Fruit fly (Drosophila melanogaster): ENCODE measurements around the gene Task6.

The Task6 gene

DNA sequence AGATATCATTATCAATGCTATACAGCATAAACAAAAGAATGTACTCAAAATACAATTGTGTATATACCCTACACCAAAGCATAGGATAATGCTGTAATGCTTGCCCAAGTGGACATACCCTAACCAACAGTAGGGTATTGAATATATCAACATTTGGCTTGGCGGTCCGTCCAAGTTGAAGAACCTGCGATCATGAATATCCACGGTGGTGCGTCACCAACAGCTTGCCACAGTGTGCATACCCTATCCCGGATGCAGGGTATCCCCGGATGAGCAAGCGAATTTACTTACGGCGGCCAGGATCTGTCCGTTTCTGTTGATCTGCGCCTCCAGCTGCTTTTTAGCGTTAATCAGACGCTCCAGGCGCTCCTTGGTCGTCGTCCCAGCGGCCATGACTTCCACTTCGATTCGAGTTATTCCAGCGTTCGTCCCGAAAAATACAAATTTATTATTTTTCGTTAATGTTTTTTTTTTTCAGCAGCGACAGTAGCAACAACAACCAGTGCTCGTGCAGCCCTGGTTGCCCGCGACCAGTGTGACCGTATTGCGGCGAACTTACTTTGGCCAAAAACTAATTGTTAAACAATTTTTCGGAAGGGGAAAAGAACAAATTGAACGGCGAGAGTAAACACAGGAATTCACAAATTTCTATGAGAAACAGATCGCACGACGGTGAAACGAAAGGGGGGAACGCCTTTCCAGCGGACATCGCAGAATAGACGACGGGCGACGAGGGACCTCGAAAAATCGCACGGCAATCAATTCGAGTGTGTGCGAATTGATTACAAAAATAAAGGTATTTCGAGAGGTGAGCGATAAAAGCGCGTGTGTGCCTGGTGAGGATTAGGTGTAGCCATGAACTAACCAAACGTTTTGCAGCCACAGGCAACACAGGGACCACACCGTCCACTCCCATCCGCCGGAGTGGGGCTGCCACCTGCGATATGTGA lies 2.1 kb upstream of the Task6 start, which contains the start of the genes Lkb1 and CG9588 (continued):
- peak; percentile 48; the same call in 1 of the 2 replicates for TF ChIP-seq al (GFP tag; IDR thresholded peaks at IDR 0.05)
- TF ChIP-seq Oaz (GFP tag; IDR thresholded peaks at IDR 0.05) = peak; percentile 56
- peak; percentile 81 for TF ChIP-seq CG32532 (GFP tag; IDR thresholded peaks at IDR 0.05)
- TF ChIP-seq CG11085 (GFP tag; IDR thresholded peaks at IDR 0.05) = peak; percentile 69
- peak; percentile 45; the same call in 1 of the 2 replicates for TF ChIP-seq CG13287 (GFP tag; IDR thresholded peaks at IDR 0.05; ENCODE audit: partially characterized antibody)
- TF ChIP-seq Dbx (GFP tag; IDR thresholded peaks at IDR 0.05) = peak; percentile 74
- peak; percentile 39 for TF ChIP-seq CG7839 (tag; optimal IDR thresholded peaks at IDR 0.05)
- 0 out of 3 replicates have a peak, but pooled peaks have one; percentile 47 for TF ChIP-seq C15 (GFP tag; IDR thresholded peaks at IDR 0.05)
- TF ChIP-seq croc (GFP tag; conservative IDR thresholded peaks at IDR 0.05) = no peak; the same call in 2 of the 3 replicates
- peak; percentile 34 for TF ChIP-seq NK7.1 (GFP tag; optimal IDR thresholded peaks at IDR 0.05)
- TF ChIP-seq Rfx (GFP tag; IDR thresholded peaks at IDR 0.05) = peak; percentile 85
- no peak for TF ChIP-seq CG12769 (tag; optimal IDR thresholded peaks at IDR 0.05)
- TF ChIP-seq toy (GFP tag; IDR thresholded peaks at IDR 0.05) = peak; percentile 52; the same call in 1 of the 2 replicates
- peak; percentile 98 for TF ChIP-seq CG4617 (GFP tag; optimal IDR thresholded peaks at IDR 0.05; ENCODE audit: borderline replicate concordance)
- TF ChIP-seq MESR4 (GFP tag; optimal IDR thresholded peaks at IDR 0.05) = peak; percentile 85
- TF ChIP-seq org-1 (GFP tag; optimal IDR thresholded peaks at IDR 0.05) = no peak
- TF ChIP-seq CG1602 (GFP tag; optimal IDR thresholded peaks at IDR 0.05) = peak; percentile 27
- TF ChIP-seq CG12219 (GFP tag; optimal IDR thresholded peaks at IDR 0.05) = peak; percentile 18
- peak; percentile 39 for TF ChIP-seq stwl (tag; optimal IDR thresholded peaks at IDR 0.05)
- peak; percentile 68 for TF ChIP-seq HLH54F (GFP tag; optimal IDR thresholded peaks at IDR 0.05)
- TF ChIP-seq odd (GFP tag; optimal IDR thresholded peaks at IDR 0.05) = no peak
- TF ChIP-seq CG6813 (GFP tag; optimal IDR thresholded peaks at IDR 0.05) = no peak
- TF ChIP-seq Side (GFP tag; optimal IDR thresholded peaks at IDR 0.05) = peak; percentile 53
- TF ChIP-seq sob (GFP tag; IDR thresholded peaks at IDR 0.05) = peak; percentile 80
- peak; percentile 51 for TF ChIP-seq Chrac-16 (GFP tag; optimal IDR thresholded peaks at IDR 0.05)
- no peak for TF ChIP-seq cg (GFP tag; optimal IDR thresholded peaks at IDR 0.05)
- TF ChIP-seq Atf-2 (GFP tag; optimal IDR thresholded peaks at IDR 0.05) = peak; percentile 35
- TF ChIP-seq oc (tag; optimal IDR thresholded peaks at IDR 0.05) = no peak
- TF ChIP-seq pb (GFP tag; optimal IDR thresholded peaks at IDR 0.05) = peak; percentile 53
- TF ChIP-seq chm (GFP tag; IDR thresholded peaks at IDR 0.05) = peak; percentile 78
- TF ChIP-seq CG14965 (GFP tag; optimal IDR thresholded peaks at IDR 0.05; ENCODE audit: borderline replicate concordance) = no peak
- peak; percentile 83 for TF ChIP-seq ttk (GFP tag; IDR thresholded peaks at IDR 0.05)
- TF ChIP-seq CG2116 (GFP tag; optimal IDR thresholded peaks at IDR 0.05) = peak; percentile 41
- peak; percentile 57 for TF ChIP-seq CG12942 (GFP tag; optimal IDR thresholded peaks at IDR 0.05)
- no peak for TF ChIP-seq aop (GFP tag; IDR thresholded peaks at IDR 0.05)
- peak; percentile 37; the same call in 1 of the 4 replicates for TF ChIP-seq Dll (GFP tag; IDR thresholded peaks at IDR 0.05; ENCODE audit: partially characterized antibody)
- TF ChIP-seq CG9727 (GFP tag; optimal IDR thresholded peaks at IDR 0.05) = peak; percentile 66
- peak; percentile 58 for TF ChIP-seq trem (tag; optimal IDR thresholded peaks at IDR 0.05)
- TF ChIP-seq NFAT (GFP tag; IDR thresholded peaks at IDR 0.05) = peak; percentile 43
- TF ChIP-seq CG7357 (GFP tag; IDR thresholded peaks at IDR 0.05) = peak; percentile 72; the same call in 1 of the 3 replicates
- peak; percentile 34 for TF ChIP-seq CG12659 (GFP tag; optimal IDR thresholded peaks at IDR 0.05)
- no peak for TF ChIP-seq BtbVII (GFP tag; optimal IDR thresholded peaks at IDR 0.05)
- TF ChIP-seq Med (GFP tag) = peak; percentile 93
- no peak for TF ChIP-seq Dfd (GFP tag; optimal IDR thresholded peaks at IDR 0.05)
- TF ChIP-seq CG17912 (GFP tag; optimal IDR thresholded peaks at IDR 0.05) = no peak
- TF ChIP-seq disco-r (GFP tag; optimal IDR thresholded peaks at IDR 0.05) = peak; percentile 8
- TF ChIP-seq CkIIα-i1 (GFP tag; IDR thresholded peaks at IDR 0.05) = peak; percentile 48; the same call in 1 of the 2 replicates
- peak; percentile 67 for TF ChIP-seq Ada2b (GFP tag; IDR thresholded peaks at IDR 0.05)
